Worm (Caenorhabditis elegans) whole organism, mixed stage, embryonic: ENCODE data around the gene vab-1.

Experiments used
- bed-3 ChIP-seq: fragments of 200-800 bp; sonication (Bioruptor generic); optimal IDR thresholded peaks from 3 replicates; lab custom pipeline; 2018; ENCODE audit warnings: mild to moderate bottlenecking, missing genetic modification characterization, moderate library complexity, missing compliant biosample characterization
- blmp-1 ChIP-seq: fragments of 150-350 bp; optimal IDR thresholded peaks from 2 replicates; lab custom pipeline; 2014; ENCODE audit warnings: missing biosample characterization, missing genetic modification characterization
- ceh-39 ChIP-seq: fragments of 150-350 bp; optimal IDR thresholded peaks from 2 replicates; lab custom pipeline; 2014; ENCODE audit warnings: missing biosample characterization, missing genetic modification characterization
- ceh-43 ChIP-seq: fragments of 200-800 bp; sonication (Bioruptor generic); optimal IDR thresholded peaks from 2 replicates; lab custom pipeline; 2018; ENCODE audit warnings: mild to moderate bottlenecking, missing genetic modification characterization, moderate library complexity, missing compliant biosample characterization
- ceh-83 ChIP-seq: fragments of 200-800 bp; sonication (Bioruptor generic); optimal IDR thresholded peaks from 2 replicates; lab custom pipeline; 2018; ENCODE audit warnings: mild to moderate bottlenecking, missing genetic modification characterization, missing compliant biosample characterization
- cnd-1 ChIP-seq: fragments of 200-800 bp; sonication (Bioruptor generic); optimal IDR thresholded peaks from 2 replicates; lab custom pipeline; 2018; ENCODE audit warnings: mild to moderate bottlenecking, missing genetic modification characterization, missing compliant biosample characterization
- drap-1 ChIP-seq: fragments of 200-800 bp; sonication (Bioruptor generic); optimal IDR thresholded peaks from 3 replicates; lab custom pipeline; 2018; ENCODE audit warnings: mild to moderate bottlenecking, missing genetic modification characterization, missing compliant biosample characterization
- elt-1 ChIP-seq: sonication (generic microtip); optimal IDR thresholded peaks from 2 replicates; lab custom pipeline; 2017; ENCODE audit warnings: missing genetic modification characterization, mild to moderate bottlenecking, missing compliant biosample characterization, antibody characterized with exemption, moderate library complexity, borderline replicate concordance; ENCODE audit not compliant: insufficient read depth
- elt-3 ChIP-seq: fragments of 150-350 bp; optimal IDR thresholded peaks from 2 replicates; lab custom pipeline; 2014; ENCODE audit warnings: missing biosample characterization, missing genetic modification characterization
- flh-1 ChIP-seq: fragments of 200-800 bp; sonication (Bioruptor generic); optimal IDR thresholded peaks from 2 replicates; lab custom pipeline; 2018; ENCODE audit warnings: mild to moderate bottlenecking, missing genetic modification characterization, moderate library complexity, missing compliant biosample characterization
- ham-2 ChIP-seq: fragments of 200-800 bp; sonication (Bioruptor generic); optimal IDR thresholded peaks from 2 replicates; lab custom pipeline; 2018; ENCODE audit warnings: mild to moderate bottlenecking, missing genetic modification characterization, missing compliant biosample characterization
- hlh-1 ChIP-seq: fragments of 150-350 bp; optimal IDR thresholded peaks from 2 replicates; lab custom pipeline; 2014; ENCODE audit warnings: missing biosample characterization, missing genetic modification reagents, missing genetic modification characterization
- lin-13 ChIP-seq: fragments of 150-350 bp; optimal IDR thresholded peaks from 2 replicates; lab custom pipeline; 2014; ENCODE audit warnings: missing biosample characterization, missing genetic modification characterization
- lin-32 ChIP-seq: fragments of 200-800 bp; sonication (Bioruptor generic); optimal IDR thresholded peaks from 2 replicates; lab custom pipeline; 2018; ENCODE audit warnings: mild to moderate bottlenecking, missing genetic modification characterization, missing compliant biosample characterization
- mep-1 ChIP-seq: fragments of 150-350 bp; optimal IDR thresholded peaks from 2 replicates; lab custom pipeline; 2017; ENCODE audit warnings: missing biosample characterization, missing genetic modification reagents, missing genetic modification characterization, inconsistent platforms
- nhr-12 ChIP-seq: fragments of 150-350 bp; optimal IDR thresholded peaks from 2 replicates; lab custom pipeline; 2014; ENCODE audit warnings: missing biosample characterization, missing genetic modification characterization
- nhr-2 ChIP-seq: fragments of 150-350 bp; optimal IDR thresholded peaks from 2 replicates; lab custom pipeline; 2014; ENCODE audit warnings: missing biosample characterization, missing genetic modification characterization
- nhr-237 ChIP-seq: fragments of 150-350 bp; optimal IDR thresholded peaks from 2 replicates; lab custom pipeline; 2014; ENCODE audit warnings: missing biosample characterization, missing genetic modification characterization
- nhr-28 ChIP-seq: fragments of 150-350 bp; optimal IDR thresholded peaks from 2 replicates; lab custom pipeline; 2014; ENCODE audit warnings: missing biosample characterization, missing genetic modification characterization
- nhr-76 ChIP-seq: sonication (generic microtip); optimal IDR thresholded peaks from 2 replicates; lab custom pipeline; 2017; ENCODE audit warnings: missing biosample characterization, missing genetic modification characterization
- sem-2 ChIP-seq: fragments of 200-800 bp; sonication (Bioruptor generic); optimal IDR thresholded peaks from 2 replicates; lab custom pipeline; 2018; ENCODE audit warnings: mild to moderate bottlenecking, missing genetic modification characterization, missing compliant biosample characterization
- sptf-1 ChIP-seq: sonication (generic microtip); optimal IDR thresholded peaks from 2 replicates; lab custom pipeline; 2017; ENCODE audit warnings: mild to moderate bottlenecking, missing genetic modification characterization, moderate library complexity, missing compliant biosample characterization
- tbx-8 ChIP-seq: fragments of 200-800 bp; sonication (Bioruptor generic); optimal IDR thresholded peaks from 2 replicates; lab custom pipeline; 2018; ENCODE audit warnings: mild to moderate bottlenecking, missing genetic modification characterization, moderate library complexity, missing compliant biosample characterization
- unc-120 ChIP-seq: sonication (generic microtip); optimal IDR thresholded peaks from 2 replicates; lab custom pipeline; 2017; ENCODE audit warnings: missing genetic modification characterization, missing compliant biosample characterization; ENCODE audit not compliant: poor library complexity, severe bottlenecking
- unc-39 ChIP-seq: fragments of 150-350 bp; optimal IDR thresholded peaks from 2 replicates; lab custom pipeline; 2014; ENCODE audit warnings: missing biosample characterization, missing genetic modification characterization
- unc-62 ChIP-seq: fragments of 150-350 bp; optimal IDR thresholded peaks from 2 replicates; lab custom pipeline; 2014; ENCODE audit warnings: missing biosample characterization, missing genetic modification reagents, missing genetic modification characterization
- ztf-11 ChIP-seq: fragments of 150-350 bp; optimal IDR thresholded peaks from 2 replicates; lab custom pipeline; 2014; ENCODE audit warnings: missing biosample characterization, missing genetic modification characterization

The vab-1 gene

ce11 chrII:4548408-4548807 lies 23.4 kb upstream of the vab-1 start:
- no peak for TF ChIP-seq nhr-2 (tag; lab: Kevin White, UChicago)
- no peak for TF ChIP-seq bed-3 (GFP tag; lab: Kevin White, UChicago)
- no peak for TF ChIP-seq ceh-43 (GFP tag; lab: Kevin White, UChicago)
- TF ChIP-seq unc-39: no peak
- no peak for TF ChIP-seq tbx-8 (GFP tag; lab: Kevin White, UChicago)
- TF ChIP-seq lin-13 (tag; lab: Kevin White, UChicago): no peak
- no peak for TF ChIP-seq unc-62 (GFP tag; lab: Kevin White, UChicago)
- TF ChIP-seq sptf-1 (tag; lab: Kevin White, UChicago): no peak
- TF ChIP-seq sem-2: no peak
- no peak for TF ChIP-seq cnd-1
- no peak for TF ChIP-seq nhr-237
- no peak for TF ChIP-seq blmp-1 (tag; lab: Kevin White, UChicago)

- TF ChIP-seq ztf-11 (tag; lab: Kevin White, UChicago): no peak
- TF ChIP-seq nhr-2 (tag; lab: Kevin White, UChicago): no peak
- no peak for TF ChIP-seq nhr-28 (tag; lab: Kevin White, UChicago)
- TF ChIP-seq ceh-39 (tag; lab: Kevin White, UChicago): no peak
Observed at ce11 chrII:4549983-4550572, 21.7 kb upstream of the vab-1 start.

ce11 chrII:4550783-4551182 lies 21.0 kb upstream of the vab-1 start, which contains the start of gene K07E1.1:
Gene K07E1.1, plus strand, starts transcription at chrII:4551083.
- TF ChIP-seq nhr-12 (tag; lab: Kevin White, UChicago): no peak
- TF ChIP-seq tbx-8 (GFP tag; lab: Kevin White, UChicago): no peak
- TF ChIP-seq sptf-1 (tag; lab: Kevin White, UChicago): no peak

- TF ChIP-seq mep-1 (tag; lab: Kevin White, UChicago): no peak
- no peak for TF ChIP-seq lin-32 (GFP tag; lab: Kevin White, UChicago)
- no peak for TF ChIP-seq elt-1 (tag; lab: Kevin White, UChicago)
- no peak for TF ChIP-seq hlh-1 (tag; lab: Kevin White, UChicago)
- TF ChIP-seq nhr-12 (tag; lab: Kevin White, UChicago): no peak
- no peak for TF ChIP-seq ceh-83
- TF ChIP-seq ceh-39 (tag; lab: Kevin White, UChicago): no peak
Observed at ce11 chrII:4552088-4552487, 19.7 kb upstream of the vab-1 start.

- TF ChIP-seq cnd-1 (no peak), drap-1 (GFP tag; lab: Kevin White, UChicago) (no peak), mep-1 (tag; lab: Kevin White, UChicago) (no peak), ceh-43 (GFP tag; lab: Kevin White, UChicago) (no peak), lin-32 (GFP tag; lab: Kevin White, UChicago) (no peak), elt-3 (no peak), unc-62 (GFP tag; lab: Kevin White, UChicago) (no peak), ham-2 (GFP tag; lab: Kevin White, UChicago) (no peak), flh-1 (no peak), nhr-237 (no peak), sem-2 (no peak), nhr-2 (tag; lab: Kevin White, UChicago) (no peak), unc-120 (no peak), nhr-76 (tag; lab: Kevin White, UChicago) (no peak), ceh-83 (no peak)
Observed at ce11 chrII:4557487-4557886, 14.3 kb upstream of the vab-1 start, which contains the start of gene M03A1.3. Gene M03A1.3, plus strand, starts transcription at chrII:4557787.

- TF ChIP-seq nhr-76 (tag; lab: Kevin White, UChicago) (no peak), elt-1 (tag; lab: Kevin White, UChicago) (peak; percentile 61)
Observed at ce11 chrII:4560068-4560467, 11.7 kb upstream of the vab-1 start, which contains the start of gene M03A1.8. Gene M03A1.8, plus strand, starts transcription at chrII:4560336.
